Worm (Caenorhabditis elegans) whole organism, young adult: Measurements from ENCODE around the gene eif-3.D.

Experiments used
- B0336.3 ChIP-seq: fragments of 200-800 bp; sonication (Bioruptor generic); IDR thresholded peaks from 2 replicates; pipeline ENCODE4 v1.3.6; 2022; ENCODE audit warnings: missing genetic modification characterization, missing compliant biosample characterization
- F22D6.2 ChIP-seq: sonication (generic microtip); optimal IDR thresholded peaks from 2 replicates; lab custom pipeline; 2016; ENCODE audit warnings: mild to moderate bottlenecking, missing genetic modification characterization, missing compliant biosample characterization
- F39B2.1 ChIP-seq: fragments of 200-800 bp; sonication (Bioruptor generic); IDR thresholded peaks from 2 replicates; pipeline ENCODE4 v1.3.6; 2022; ENCODE audit warnings: missing genetic modification reagents, missing genetic modification characterization, missing compliant biosample characterization
- K12H6.12 ChIP-seq: fragments of 200-800 bp; sonication (Bioruptor generic); optimal IDR thresholded peaks from 2 replicates; lab custom pipeline; 2018; ENCODE audit warnings: mild to moderate bottlenecking, missing genetic modification characterization, missing compliant biosample characterization
- T07F8.4 ChIP-seq: sonication (generic microtip); optimal IDR thresholded peaks from 2 replicates; lab custom pipeline; 2016; ENCODE audit warnings: mild to moderate bottlenecking, missing genetic modification characterization, moderate library complexity, missing compliant biosample characterization
- Y53F4B.3 ChIP-seq: fragments of 200-800 bp; sonication (Bioruptor generic); IDR thresholded peaks from 2 replicates; pipeline ENCODE4 v1.3.6; 2022; ENCODE audit warnings: missing genetic modification reagents, missing genetic modification characterization, missing compliant biosample characterization
- Y67H2A.10 ChIP-seq: fragments of 200-800 bp; sonication (Bioruptor generic); conservative IDR thresholded peaks from 2 replicates; pipeline ENCODE4 v1.3.6; 2022; ENCODE audit warnings: missing genetic modification reagents, missing genetic modification characterization, missing compliant biosample characterization
- Y95B8A.8 ChIP-seq: fragments of 200-800 bp; sonication (Bioruptor generic); IDR thresholded peaks from 2 replicates; pipeline ENCODE4 v1.3.6; 2022; ENCODE audit warnings: missing genetic modification reagents, missing genetic modification characterization, missing compliant biosample characterization
- atf-7 ChIP-seq: sonication (generic microtip); optimal IDR thresholded peaks from 2 replicates; lab custom pipeline; 2017; ENCODE audit warnings: mild to moderate bottlenecking, missing genetic modification characterization, missing compliant biosample characterization
- athp-1 ChIP-seq: sonication (generic microtip); optimal IDR thresholded peaks from 2 replicates; lab custom pipeline; 2017; ENCODE audit warnings: mild to moderate bottlenecking, missing genetic modification characterization, missing compliant biosample characterization
- attf-5 ChIP-seq: fragments of 200-800 bp; sonication (Bioruptor generic); optimal IDR thresholded peaks from 2 replicates; lab custom pipeline; 2018; ENCODE audit warnings: mild to moderate bottlenecking, missing genetic modification characterization, missing compliant biosample characterization
- bed-1 ChIP-seq: fragments of 200-800 bp; sonication (Bioruptor generic); IDR thresholded peaks from 2 replicates; pipeline ENCODE4 v1.3.6; 2022; ENCODE audit warnings: missing genetic modification reagents, missing genetic modification characterization, missing compliant biosample characterization
- cebp-1 ChIP-seq, 2 experiments: fragments of 200-800 bp in 1 of 2; sonication (Bioruptor generic) in 1 of 2; sonication (generic microtip) in 1 of 2; IDR thresholded peaks in 1 of 2; optimal IDR thresholded peaks in 1 of 2; 2 replicates each; pipeline versions ENCODE4 v1.3.6 to Lab custom; 2017 to 2022; ENCODE audit warnings: missing compliant biosample characterization in 2 of 2, missing genetic modification characterization in 2 of 2, mild to moderate bottlenecking in 1 of 2, missing genetic modification reagents in 1 of 2, moderate library complexity in 1 of 2
- ceh-27 ChIP-seq: fragments of 200-800 bp; sonication (Bioruptor generic); optimal IDR thresholded peaks from 2 replicates; lab custom pipeline; 2018; ENCODE audit warnings: mild to moderate bottlenecking, missing genetic modification characterization, moderate library complexity, missing compliant biosample characterization
- ceh-79 ChIP-seq: sonication (generic microtip); optimal IDR thresholded peaks from 2 replicates; lab custom pipeline; 2017; ENCODE audit warnings: mild to moderate bottlenecking, missing genetic modification characterization, missing compliant biosample characterization
- dpl-1 ChIP-seq: fragments of 150-350 bp; optimal IDR thresholded peaks from 2 replicates; lab custom pipeline; 2014; ENCODE audit warnings: missing biosample characterization, missing genetic modification reagents, missing genetic modification characterization
- ets-4 ChIP-seq: fragments of 200-800 bp; sonication (Bioruptor generic); optimal IDR thresholded peaks from 2 replicates; lab custom pipeline; 2018; ENCODE audit warnings: mild to moderate bottlenecking, missing genetic modification characterization, missing compliant biosample characterization
- gei-17 ChIP-seq: fragments of 200-800 bp; sonication (Bioruptor generic); optimal IDR thresholded peaks from 2 replicates; lab custom pipeline; 2018; ENCODE audit warnings: mild to moderate bottlenecking, missing genetic modification characterization, missing compliant biosample characterization
- hmg-1.2 ChIP-seq: fragments of 200-800 bp; sonication (Bioruptor generic); IDR thresholded peaks from 2 replicates; pipeline ENCODE4 v1.3.6; 2022; ENCODE audit warnings: missing genetic modification reagents, missing genetic modification characterization, missing compliant biosample characterization
- hmg-20 ChIP-seq: fragments of 200-800 bp; sonication (Bioruptor generic); IDR thresholded peaks from 2 replicates; pipeline ENCODE4 v1.3.6; 2022; ENCODE audit warnings: missing genetic modification reagents, missing genetic modification characterization, missing compliant biosample characterization
- hrde-1 ChIP-seq: sonication (generic microtip); optimal IDR thresholded peaks from 2 replicates; lab custom pipeline; 2016; ENCODE audit warnings: missing genetic modification characterization, mild to moderate bottlenecking, missing compliant biosample characterization, moderate library complexity, missing genotype, missing genetic modification reagents, borderline replicate concordance
- let-607 ChIP-seq, 2 experiments: fragments of 200-800 bp in 1 of 2; sonication (Bioruptor generic) in 1 of 2; sonication (generic microtip) in 1 of 2; optimal IDR thresholded peaks; 2 replicates each; lab custom pipeline; 2016 to 2018; ENCODE audit warnings: mild to moderate bottlenecking in 2 of 2, missing compliant biosample characterization in 2 of 2, missing genetic modification characterization in 2 of 2, moderate library complexity in 2 of 2, missing genotype in 1 of 2
- madf-3 ChIP-seq: fragments of 200-800 bp; sonication (Bioruptor generic); IDR thresholded peaks from 2 replicates; pipeline ENCODE4 v1.3.6; 2022; ENCODE audit warnings: missing genetic modification reagents, missing genetic modification characterization, missing compliant biosample characterization
- mel-28 ChIP-seq: sonication (generic microtip); optimal IDR thresholded peaks from 2 replicates; lab custom pipeline; 2016; ENCODE audit warnings: borderline replicate concordance, mild to moderate bottlenecking, missing genetic modification characterization, missing compliant biosample characterization
- mxl-1 ChIP-seq: sonication (generic microtip); optimal IDR thresholded peaks from 2 replicates; lab custom pipeline; 2016; ENCODE audit warnings: missing genetic modification characterization, missing compliant biosample characterization
- nfya-1 ChIP-seq: sonication (generic microtip); optimal IDR thresholded peaks from 2 replicates; lab custom pipeline; 2017; ENCODE audit warnings: antibody characterized with exemption, missing compliant biosample characterization, missing genetic modification characterization, borderline replicate concordance; ENCODE audit not compliant: insufficient read depth
- nfya-2 ChIP-seq: fragments of 200-800 bp; sonication (Bioruptor generic); IDR thresholded peaks from 2 replicates; pipeline ENCODE4 v1.3.6; 2022; ENCODE audit warnings: missing genetic modification reagents, missing genetic modification characterization, missing compliant biosample characterization
- nhr-27 ChIP-seq: fragments of 200-800 bp; sonication (Bioruptor generic); optimal IDR thresholded peaks from 2 replicates; lab custom pipeline; 2018; ENCODE audit warnings: mild to moderate bottlenecking, missing genetic modification characterization, moderate library complexity, missing compliant biosample characterization
- sdz-38 ChIP-seq: sonication (generic microtip); optimal IDR thresholded peaks from 2 replicates; lab custom pipeline; 2016; ENCODE audit warnings: missing genotype, missing genetic modification characterization, missing compliant biosample characterization
- sea-2 ChIP-seq: fragments of 200-800 bp; sonication (Bioruptor generic); IDR thresholded peaks from 2 replicates; pipeline ENCODE4 v1.3.6; 2022; ENCODE audit warnings: missing genetic modification characterization, missing compliant biosample characterization
- snpc-1.1 ChIP-seq: sonication (generic microtip); optimal IDR thresholded peaks from 2 replicates; lab custom pipeline; 2017; ENCODE audit warnings: missing genetic modification characterization, mild to moderate bottlenecking, missing compliant biosample characterization, antibody characterized with exemption, moderate library complexity, missing genotype, missing genetic modification reagents; ENCODE audit not compliant: insufficient read depth
- snpc-3.4 ChIP-seq: sonication (generic microtip); optimal IDR thresholded peaks from 2 replicates; lab custom pipeline; 2017; ENCODE audit warnings: missing genetic modification characterization, mild to moderate bottlenecking, missing compliant biosample characterization, antibody characterized with exemption, moderate library complexity, missing genotype, missing genetic modification reagents
- tbp1 ChIP-seq: fragments of 200-800 bp; sonication (Bioruptor generic); optimal IDR thresholded peaks from 2 replicates; lab custom pipeline; 2018; ENCODE audit warnings: mild to moderate bottlenecking, missing genetic modification characterization, missing compliant biosample characterization
- tbx-9 ChIP-seq: sonication (generic microtip); optimal IDR thresholded peaks from 2 replicates; lab custom pipeline; 2016; ENCODE audit warnings: borderline replicate concordance, missing genetic modification characterization, inconsistent platforms, missing compliant biosample characterization
- zfh-2 ChIP-seq: fragments of 200-800 bp; sonication (Bioruptor generic); conservative IDR thresholded peaks from 2 replicates; pipeline ENCODE4 v1.3.6; 2022; ENCODE audit warnings: missing genetic modification reagents, missing genetic modification characterization, missing compliant biosample characterization
- ztf-18 ChIP-seq: sonication (generic microtip); optimal IDR thresholded peaks from 2 replicates; lab custom pipeline; 2016; ENCODE audit warnings: missing genotype, mild to moderate bottlenecking, missing genetic modification characterization, missing compliant biosample characterization
- ztf-22 ChIP-seq: fragments of 200-800 bp; sonication (Bioruptor generic); optimal IDR thresholded peaks from 2 replicates; lab custom pipeline; 2018; ENCODE audit warnings: mild to moderate bottlenecking, missing genetic modification characterization, moderate library complexity, missing compliant biosample characterization

eif-3.D gene

ce11 chrIII:8999508-8999907, 28.1 kb upstream of the eif-3.D start, which contains the start of gene F59B2.3:
Gene F59B2.3 (minus strand): TSS chrIII:8999766.
- TF ChIP-seq snpc-3.4 (tag; lab: Kevin White, UChicago), result peak; percentile 26
- TF ChIP-seq dpl-1 (GFP tag; lab: Kevin White, UChicago), result no peak
- TF ChIP-seq hrde-1 (tag; lab: Kevin White, UChicago), result peak; percentile 3
- TF ChIP-seq atf-7, result peak; percentile 9
- TF ChIP-seq bed-1 (GFP tag; lab: Robert Waterston, UW), result no peak
- peak; percentile 3 for TF ChIP-seq tbp1
- peak; percentile 11 for TF ChIP-seq athp-1
- TF ChIP-seq Y67H2A.10 (GFP tag; lab: Robert Waterston, UW), result no peak

- TF ChIP-seq zfh-2 (no peak), hmg-1.2 (peak; percentile 19; the same call in 1 of the 2 replicates), nfya-2 (GFP tag; lab: Robert Waterston, UW) (no peak)
Observed at ce11 chrIII:8998884-8999283, 27.5 kb upstream of the eif-3.D start.

- TF ChIP-seq F39B2.1 (GFP tag; lab: Robert Waterston, UW) (no peak), athp-1 (no peak), tbx-9 (no peak), gei-17 (GFP tag; lab: Kevin White, UChicago) (no peak), Y95B8A.8 (GFP tag; lab: Robert Waterston, UW) (no peak), dpl-1 (GFP tag; lab: Kevin White, UChicago) (no peak), ztf-22 (GFP tag; lab: Kevin White, UChicago) (no peak), ztf-18 (no peak), nhr-27 (tag; lab: Kevin White, UChicago) (no peak), attf-5 (GFP tag; lab: Kevin White, UChicago) (no peak), hmg-20 (GFP tag; lab: Robert Waterston, UW) (no peak)
Observed at ce11 chrIII:8997821-8998220, 26.4 kb upstream of the eif-3.D start.

- TF ChIP-seq mxl-1 (tag; lab: Kevin White, UChicago) (no peak), ets-4 (no peak), sdz-38 (no peak), ceh-27 (GFP tag; lab: Kevin White, UChicago) (no peak), K12H6.12 (tag; lab: Kevin White, UChicago) (no peak), snpc-3.4 (tag; lab: Kevin White, UChicago) (no peak), sea-2 (GFP tag; lab: Robert Waterston, UW) (no peak), snpc-1.1 (tag; lab: Kevin White, UChicago) (no peak), cebp-1 (GFP tag; IDR thresholded peaks at IDR 0.05; lab: Robert Waterston, UW) (no peak), cebp-1 (tag; optimal IDR thresholded peaks at IDR 0.05; lab: Kevin White, UChicago) (no peak), mel-28 (tag; lab: Kevin White, UChicago) (no peak), ceh-79 (no peak), F22D6.2 (no peak), Y53F4B.3 (GFP tag; lab: Robert Waterston, UW) (no peak), madf-3 (GFP tag; lab: Robert Waterston, UW) (no peak), nfya-2 (GFP tag; lab: Robert Waterston, UW) (no peak), B0336.3 (no peak), attf-5 (GFP tag; lab: Kevin White, UChicago) (no peak), nfya-1 (no peak), T07F8.4 (tag; lab: Kevin White, UChicago) (no peak), let-607 (tag; optimal IDR thresholded peaks at IDR 0.05; lab: Kevin White, UChicago) (no peak)
Observed at ce11 chrIII:8996686-8997085, 25.3 kb upstream of the eif-3.D start, which contains the start of gene skat-1. Gene skat-1 (minus strand): TSS chrIII:8996786.
